Worm (Caenorhabditis elegans) whole organism, midembryonic: ENCODE results near the gene dct-14.
"Not testable (repeated sequence)": the region's sequence is repeated elsewhere in the genome, so short reads cannot be mapped to it uniquely, and the experiment has no call there.

Experiments used
- T22C8.4 ChIP-seq: fragments of 200-800 bp; sonication (Bioruptor generic); IDR thresholded peaks from 2 replicates; pipeline ENCODE4 v1.3.6; 2022; ENCODE audit warnings: missing genetic modification characterization, missing compliant biosample characterization
- cog-1 ChIP-seq: sonication (generic microtip); optimal IDR thresholded peaks from 2 replicates; lab custom pipeline; 2016; ENCODE audit warnings: missing genetic modification characterization, missing compliant biosample characterization
- flt-1 ChIP-seq: fragments of 200-800 bp; sonication (Bioruptor generic); IDR thresholded peaks from 2 replicates; pipeline ENCODE4 v1.3.6; 2022; ENCODE audit warnings: missing genetic modification characterization, missing compliant biosample characterization
- klf-2 ChIP-seq: fragments of 200-800 bp; sonication (Bioruptor generic); conservative IDR thresholded peaks from 2 replicates; pipeline ENCODE4 v1.3.6; 2022; ENCODE audit warnings: missing genetic modification reagents, missing genetic modification characterization, missing compliant biosample characterization
- med-1 ChIP-seq: sonication (generic microtip); optimal IDR thresholded peaks from 2 replicates; lab custom pipeline; 2017; ENCODE audit warnings: missing genetic modification characterization, mild to moderate bottlenecking, missing compliant biosample characterization, antibody characterized with exemption, missing genetic modification reagents; ENCODE audit not compliant: insufficient read depth
- ref-1 ChIP-seq: fragments of 200-800 bp; sonication (Bioruptor generic); conservative IDR thresholded peaks from 2 replicates; pipeline ENCODE4 v1.3.6; 2022; ENCODE audit warnings: missing genetic modification reagents, missing genetic modification characterization, missing compliant biosample characterization
- tab-1 ChIP-seq: fragments of 200-800 bp; sonication (Bioruptor generic); IDR thresholded peaks from 2 replicates; pipeline ENCODE4 v1.3.6; 2022; ENCODE audit warnings: missing genetic modification characterization, missing compliant biosample characterization
- ztf-23 ChIP-seq: fragments of 200-800 bp; sonication (Bioruptor generic); IDR thresholded peaks from 2 replicates; pipeline ENCODE4 v1.3.6; 2022; ENCODE audit warnings: missing genetic modification reagents, missing genetic modification characterization, missing compliant biosample characterization
- ztf-29 ChIP-seq: fragments of 200-800 bp; sonication (Bioruptor generic); IDR thresholded peaks from 2 replicates; pipeline ENCODE4 v1.3.6; 2022; ENCODE audit warnings: missing genetic modification reagents, missing genetic modification characterization, missing compliant biosample characterization

Gene dct-14

ce11 chrV:20522219-20522618 lies 21.9 kb upstream of the dct-14 start, which contains the start of the genes Y38H6C.9 and fbxa-150:
Gene Y38H6C.9 (minus strand): TSS chrV:20522270.
Gene fbxa-150 (plus strand): TSS chrV:20522598.
- TF ChIP-seq ztf-29 (GFP tag; lab: Robert Waterston, UW) (no peak), T22C8.4 (GFP tag; lab: Robert Waterston, UW) (no peak), ref-1 (no peak), med-1 (GFP tag; lab: Kevin White, UChicago) (no peak), flt-1 (GFP tag; lab: Robert Waterston, UW) (no peak)

DNA sequence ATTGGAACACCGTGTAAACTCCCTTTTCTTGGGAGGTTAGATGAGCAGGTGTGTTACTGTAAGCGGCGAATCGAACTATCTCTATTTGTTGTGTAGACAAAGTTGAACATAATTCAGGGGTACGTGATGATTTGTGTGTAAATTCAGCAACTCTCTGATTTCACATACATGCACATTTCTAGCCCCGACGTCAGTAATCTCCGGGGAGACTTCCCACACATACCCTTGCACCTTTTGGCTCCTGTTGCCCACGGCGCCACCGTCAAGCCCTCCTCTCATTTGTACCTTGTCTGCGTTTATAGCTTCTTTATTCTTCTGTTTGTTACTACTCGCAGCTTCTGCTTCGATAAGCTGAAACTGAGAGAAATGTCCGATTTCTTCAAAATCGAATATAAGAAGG lies 18.6 kb upstream of the dct-14 start, which contains the start of gene Y38H6C.25:
TSS of gene Y38H6C.25 (plus strand) at position 301 of the 400 bp plus-strand sequence.
- no peak for TF ChIP-seq ref-1
- no peak for TF ChIP-seq ztf-29 (GFP tag; lab: Robert Waterston, UW)
- no peak for TF ChIP-seq ztf-23 (GFP tag; lab: Robert Waterston, UW)
- TF ChIP-seq flt-1 (GFP tag; lab: Robert Waterston, UW), result no peak
- TF ChIP-seq T22C8.4 (GFP tag; lab: Robert Waterston, UW), result no peak
- no peak for TF ChIP-seq cog-1 (tag; lab: Kevin White, UChicago)
- no peak for TF ChIP-seq tab-1
- TF ChIP-seq klf-2 (GFP tag; lab: Robert Waterston, UW), result no peak
- TF ChIP-seq med-1 (GFP tag; lab: Kevin White, UChicago), result no peak

- TF ChIP-seq ztf-29 (GFP tag; lab: Robert Waterston, UW), result no peak
- no peak for TF ChIP-seq klf-2 (GFP tag; lab: Robert Waterston, UW)
- no peak for TF ChIP-seq flt-1 (GFP tag; lab: Robert Waterston, UW)
- TF ChIP-seq T22C8.4 (GFP tag; lab: Robert Waterston, UW), result no peak
- no peak for TF ChIP-seq ref-1
- TF ChIP-seq cog-1 (tag; lab: Kevin White, UChicago), result no peak
- TF ChIP-seq tab-1, result no peak
Observed at ce11 chrV:20517005-20517404, 16.7 kb upstream of the dct-14 start.

DNA sequence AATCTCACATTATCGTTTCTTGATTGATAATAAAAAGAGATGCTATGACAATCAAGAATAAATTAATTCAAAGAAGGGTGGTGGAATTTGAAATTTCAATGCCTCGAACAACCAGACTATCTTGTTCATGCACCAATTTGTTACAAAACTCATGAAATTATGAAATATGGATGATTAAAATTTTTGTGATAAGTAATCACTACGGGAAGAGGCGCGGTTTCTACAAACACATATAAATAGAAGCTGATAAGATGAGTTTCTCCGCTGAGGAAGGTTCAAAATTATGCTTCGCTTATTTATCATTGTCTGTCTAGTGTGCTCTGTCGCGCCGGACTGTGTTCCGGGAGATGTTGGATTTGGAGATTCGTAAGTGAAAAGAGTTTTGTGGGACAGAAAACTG lies 14.2 kb upstream of the dct-14 start:
- TF ChIP-seq ztf-23 (GFP tag; lab: Robert Waterston, UW) (no peak), cog-1 (tag; lab: Kevin White, UChicago) (no peak), flt-1 (GFP tag; lab: Robert Waterston, UW) (no peak), ztf-29 (GFP tag; lab: Robert Waterston, UW) (no peak), ref-1 (no peak), T22C8.4 (GFP tag; lab: Robert Waterston, UW) (no peak)

ce11 chrV:20513661-20514060 lies 13.4 kb upstream of the dct-14 start, which contains the start of gene Y38H6C.8:
Gene Y38H6C.8 (plus strand): TSS chrV:20513961.
- TF ChIP-seq med-1 (GFP tag; lab: Kevin White, UChicago); cog-1 (tag; lab: Kevin White, UChicago); ztf-29 (GFP tag; lab: Robert Waterston, UW): not testable (repeated sequence)

- TF ChIP-seq tab-1, result no peak
- TF ChIP-seq klf-2 (GFP tag; lab: Robert Waterston, UW), result no peak
- TF ChIP-seq ztf-23 (GFP tag; lab: Robert Waterston, UW), result no peak
- no peak for TF ChIP-seq ztf-29 (GFP tag; lab: Robert Waterston, UW)
- no peak for TF ChIP-seq med-1 (GFP tag; lab: Kevin White, UChicago)
- TF ChIP-seq cog-1 (tag; lab: Kevin White, UChicago), result no peak
Observed at ce11 chrV:20509427-20509826, 9.1 kb upstream of the dct-14 start.

DNA sequence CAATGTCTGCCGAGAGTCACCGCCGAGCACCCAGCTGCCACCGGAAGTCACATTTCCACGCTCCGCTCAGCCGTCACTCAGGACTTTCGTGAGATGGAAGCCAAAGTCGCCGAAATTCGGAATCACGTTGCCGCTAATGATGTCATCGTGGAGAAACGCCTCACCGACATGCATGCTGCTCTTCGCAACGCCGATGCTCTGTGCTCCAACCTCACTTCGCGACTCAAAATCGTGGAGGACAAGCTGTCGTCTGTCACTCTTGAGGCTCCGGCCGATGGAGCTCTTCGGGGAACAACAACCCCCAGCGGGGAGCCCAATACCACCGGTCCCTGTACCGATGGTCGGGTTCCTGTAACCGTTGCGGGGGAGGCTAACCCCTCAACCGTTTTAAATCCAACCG lies 6.2 kb upstream of the dct-14 start:
- TF ChIP-seq ztf-29 (GFP tag; lab: Robert Waterston, UW), result no peak
- TF ChIP-seq med-1 (GFP tag; lab: Kevin White, UChicago), result no peak
- no peak for TF ChIP-seq ztf-23 (GFP tag; lab: Robert Waterston, UW)
- no peak for TF ChIP-seq T22C8.4 (GFP tag; lab: Robert Waterston, UW)
- no peak for TF ChIP-seq cog-1 (tag; lab: Kevin White, UChicago)
- TF ChIP-seq ref-1, result no peak
- no peak for TF ChIP-seq tab-1

DNA sequence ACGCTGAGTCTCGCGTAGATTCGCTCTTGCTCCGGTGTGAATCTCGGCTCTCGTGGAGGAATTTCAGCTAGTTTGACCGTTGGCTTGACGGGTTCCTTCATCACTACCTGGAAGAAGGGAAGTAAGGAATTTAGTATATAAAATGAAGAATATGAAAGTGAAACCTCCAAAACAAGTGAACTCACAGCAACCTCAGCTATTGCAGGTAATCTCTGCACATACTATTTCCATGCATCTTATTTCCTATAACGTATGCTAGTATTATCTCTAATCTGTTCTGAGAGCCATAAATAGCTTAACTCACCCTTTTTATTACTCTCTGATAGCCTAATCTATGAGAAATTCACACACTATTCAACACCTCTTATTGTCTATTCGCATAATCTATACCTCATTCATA lies 4.7 kb upstream of the dct-14 start, which contains the start of gene Y38H6C.4:
TSS of gene Y38H6C.4 (minus strand) at position 101 of the 400 bp plus-strand sequence.
- TF ChIP-seq T22C8.4 (GFP tag; lab: Robert Waterston, UW), result no peak
- no peak for TF ChIP-seq ztf-29 (GFP tag; lab: Robert Waterston, UW)
- no peak for TF ChIP-seq ref-1

- no peak for TF ChIP-seq ztf-23 (GFP tag; lab: Robert Waterston, UW)
- TF ChIP-seq cog-1 (tag; lab: Kevin White, UChicago), result no peak
- TF ChIP-seq ref-1, result no peak
- TF ChIP-seq tab-1, result no peak
- no peak for TF ChIP-seq ztf-29 (GFP tag; lab: Robert Waterston, UW)
- no peak for TF ChIP-seq med-1 (GFP tag; lab: Kevin White, UChicago)
- TF ChIP-seq flt-1 (GFP tag; lab: Robert Waterston, UW), result no peak
- TF ChIP-seq klf-2 (GFP tag; lab: Robert Waterston, UW), result no peak
- no peak for TF ChIP-seq T22C8.4 (GFP tag; lab: Robert Waterston, UW)
Observed at ce11 chrV:20499642-20500041, 663 bp downstream of the dct-14 start.

ce11 chrV:20498980-20499379 lies 1.3 kb downstream of the dct-14 start, which contains the start of gene dct-16:
Gene dct-16 (minus strand): TSS chrV:20499057.
- TF ChIP-seq tab-1, result no peak
- no peak for TF ChIP-seq flt-1 (GFP tag; lab: Robert Waterston, UW)
- no peak for TF ChIP-seq cog-1 (tag; lab: Kevin White, UChicago)
- no peak for TF ChIP-seq T22C8.4 (GFP tag; lab: Robert Waterston, UW)
- TF ChIP-seq ref-1, result no peak
- TF ChIP-seq ztf-23 (GFP tag; lab: Robert Waterston, UW), result no peak
- no peak for TF ChIP-seq med-1 (GFP tag; lab: Kevin White, UChicago)
- no peak for TF ChIP-seq ztf-29 (GFP tag; lab: Robert Waterston, UW)
- TF ChIP-seq klf-2 (GFP tag; lab: Robert Waterston, UW), result no peak
